Worm (Caenorhabditis elegans) whole organism, midembryonic: ENCODE data around the gene ensh-1.

Experiments
- T22C8.4 ChIP-seq: fragments of 200-800 bp; sonication (Bioruptor generic); IDR thresholded peaks from 2 replicates; pipeline ENCODE4 v1.3.6; 2022; ENCODE audit warnings: missing genetic modification characterization, missing compliant biosample characterization
- cog-1 ChIP-seq: sonication (generic microtip); optimal IDR thresholded peaks from 2 replicates; lab custom pipeline; 2016; ENCODE audit warnings: missing genetic modification characterization, missing compliant biosample characterization
- flt-1 ChIP-seq: fragments of 200-800 bp; sonication (Bioruptor generic); IDR thresholded peaks from 2 replicates; pipeline ENCODE4 v1.3.6; 2022; ENCODE audit warnings: missing genetic modification characterization, missing compliant biosample characterization
- med-1 ChIP-seq: sonication (generic microtip); optimal IDR thresholded peaks from 2 replicates; lab custom pipeline; 2017; ENCODE audit warnings: missing genetic modification characterization, mild to moderate bottlenecking, missing compliant biosample characterization, antibody characterized with exemption, missing genetic modification reagents; ENCODE audit not compliant: insufficient read depth
- ref-1 ChIP-seq: fragments of 200-800 bp; sonication (Bioruptor generic); conservative IDR thresholded peaks from 2 replicates; pipeline ENCODE4 v1.3.6; 2022; ENCODE audit warnings: missing genetic modification reagents, missing genetic modification characterization, missing compliant biosample characterization
- ztf-23 ChIP-seq: fragments of 200-800 bp; sonication (Bioruptor generic); IDR thresholded peaks from 2 replicates; pipeline ENCODE4 v1.3.6; 2022; ENCODE audit warnings: missing genetic modification reagents, missing genetic modification characterization, missing compliant biosample characterization
- ztf-29 ChIP-seq: fragments of 200-800 bp; sonication (Bioruptor generic); IDR thresholded peaks from 2 replicates; pipeline ENCODE4 v1.3.6; 2022; ENCODE audit warnings: missing genetic modification reagents, missing genetic modification characterization, missing compliant biosample characterization

DNA sequence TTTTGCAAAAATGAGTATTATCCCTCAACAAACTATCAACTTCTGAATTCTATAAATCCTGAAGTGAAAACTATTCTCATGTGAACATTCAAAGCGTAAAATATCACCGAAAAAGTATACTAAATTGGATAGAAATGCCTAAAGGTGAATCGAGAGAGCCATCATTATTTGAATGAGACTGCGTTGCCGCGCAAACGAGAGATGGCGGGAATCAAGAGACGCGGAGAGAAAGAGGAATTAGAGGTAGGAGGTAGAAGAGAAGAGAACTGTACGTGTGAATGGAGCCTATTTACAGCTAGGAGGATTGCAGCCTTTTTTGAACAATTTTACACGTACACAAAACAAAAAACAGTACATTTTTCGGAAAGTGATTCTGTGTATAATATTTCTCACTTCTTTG is 45.7 kb upstream of the ensh-1 start:
- TF ChIP-seq med-1 (GFP tag; lab: Kevin White, UChicago) (no peak), T22C8.4 (no peak), ref-1 (GFP tag; lab: Robert Waterston, UW) (no peak), ztf-23 (no peak), ztf-29 (GFP tag; lab: Robert Waterston, UW) (no peak), flt-1 (GFP tag; lab: Robert Waterston, UW) (no peak), cog-1 (tag; lab: Kevin White, UChicago) (no peak)
